Worm (Caenorhabditis elegans): ENCODE data around the gene ccpp-6.

ce11 chrII:5393090-5393489, 6.0 kb upstream of the ccpp-6 start, which contains the start of gene brap-2:
- no peak for TF ChIP-seq ceh-36 (tag; optimal IDR thresholded peaks at IDR 0.05)
- TF ChIP-seq hnd-1 (tag; optimal IDR thresholded peaks at IDR 0.05): no peak
- TF ChIP-seq ama-1 (optimal IDR thresholded peaks at IDR 0.05): no peak
- no peak for TF ChIP-seq hmbx-1 (tag; optimal IDR thresholded peaks at IDR 0.05)
- TF ChIP-seq flt-1 (GFP tag; IDR thresholded peaks at IDR 0.05): no peak
- TF ChIP-seq sea-1 (GFP tag; conservative IDR thresholded peaks at IDR 0.05): no peak
